Fruit fly (Drosophila melanogaster): ENCODE results near the gene CG14693.

The CG14693 gene

dm6 chr3R:10832526-10833165, 17.8 kb upstream of the CG14693 start (continued):
- TF ChIP-seq CG9609 (GFP tag; optimal IDR thresholded peaks at IDR 0.05): no peak
- TF ChIP-seq CG31365 (tag; optimal IDR thresholded peaks at IDR 0.05): no peak
- TF ChIP-seq salm (tag; optimal IDR thresholded peaks at IDR 0.05): no peak
- TF ChIP-seq ara (GFP tag; IDR thresholded peaks at IDR 0.05): peak; percentile 38; the same call in 1 of the 2 replicates
- TF ChIP-seq ato (GFP tag; IDR thresholded peaks at IDR 0.05; ENCODE audit: partially characterized antibody): no peak
- TF ChIP-seq CG18262 (tag; optimal IDR thresholded peaks at IDR 0.05): peak; percentile 11
- TF ChIP-seq C15 (GFP tag; IDR thresholded peaks at IDR 0.05): no peak
- 0 out of 3 replicates have a peak, but pooled peaks have one; percentile 17 for TF ChIP-seq ase (GFP tag; IDR thresholded peaks at IDR 0.05)
- no peak for TF ChIP-seq jing (GFP tag; optimal IDR thresholded peaks at IDR 0.05)
- TF ChIP-seq Atf6 (GFP tag; IDR thresholded peaks at IDR 0.05): no peak
- no peak for TF ChIP-seq Dbx (GFP tag; IDR thresholded peaks at IDR 0.05)
- TF ChIP-seq zen (tag; optimal IDR thresholded peaks at IDR 0.05): no peak
- peak; percentile 42 for TF ChIP-seq dmrt99B (tag; optimal IDR thresholded peaks at IDR 0.05)
- TF ChIP-seq CG3281 (GFP tag; optimal IDR thresholded peaks at IDR 0.05): no peak
- no peak for TF ChIP-seq CG8388 (GFP tag; optimal IDR thresholded peaks at IDR 0.05)
- TF ChIP-seq slp2 (GFP tag; optimal IDR thresholded peaks at IDR 0.05): no peak
- no peak for TF ChIP-seq abd-A (tag; optimal IDR thresholded peaks at IDR 0.05)
- peak; percentile 24; the same call in 1 of the 2 replicates for TF ChIP-seq lmd (GFP tag; IDR thresholded peaks at IDR 0.05)
- no peak for TF ChIP-seq CG9876 (GFP tag; optimal IDR thresholded peaks at IDR 0.05)
- no peak for TF ChIP-seq CG14710 (tag; optimal IDR thresholded peaks at IDR 0.05)
- TF ChIP-seq CG18599 (GFP tag; optimal IDR thresholded peaks at IDR 0.05): no peak
- no peak for TF ChIP-seq D19A (tag; optimal IDR thresholded peaks at IDR 0.05)
- TF ChIP-seq run (tag; optimal IDR thresholded peaks at IDR 0.05): no peak
- TF ChIP-seq dati (GFP tag; IDR thresholded peaks at IDR 0.05): no peak
- no peak for TF ChIP-seq CG9817 (tag; optimal IDR thresholded peaks at IDR 0.05)
- TF ChIP-seq Ravus (GFP tag; IDR thresholded peaks at IDR 0.05): no peak
- no peak for TF ChIP-seq CG6765 (GFP tag; optimal IDR thresholded peaks at IDR 0.05)
- peak; percentile 42; the same call in 1 of the 2 replicates for TF ChIP-seq CG31441 (GFP tag; IDR thresholded peaks at IDR 0.05)
- TF ChIP-seq psq (GFP tag; optimal IDR thresholded peaks at IDR 0.05): no peak
- peak; percentile 38; the same call in 1 of the 2 replicates for TF ChIP-seq sim (GFP tag; IDR thresholded peaks at IDR 0.05)
- TF ChIP-seq CG34422 (GFP tag; IDR thresholded peaks at IDR 0.05): 0 out of 3 replicates have a peak, but pooled peaks have one; percentile 16
- TF ChIP-seq gcm (GFP tag; optimal IDR thresholded peaks at IDR 0.05): no peak
- no peak for TF ChIP-seq emc (GFP tag; optimal IDR thresholded peaks at IDR 0.05)
- no peak for TF ChIP-seq Nf-YC (tag; optimal IDR thresholded peaks at IDR 0.05)
- TF ChIP-seq CG13296 (GFP tag; optimal IDR thresholded peaks at IDR 0.05): no peak
- TF ChIP-seq gsb-n (tag; optimal IDR thresholded peaks at IDR 0.05): no peak
- TF ChIP-seq tup (GFP tag; optimal IDR thresholded peaks at IDR 0.05): no peak
- no peak for TF ChIP-seq lola (GFP tag; optimal IDR thresholded peaks at IDR 0.05)
- no peak for TF ChIP-seq CG15601 (tag; optimal IDR thresholded peaks at IDR 0.05)
- TF ChIP-seq hbn (GFP tag; IDR thresholded peaks at IDR 0.05; ENCODE audit: partially characterized antibody): no peak
- TF ChIP-seq CG15696 (tag; optimal IDR thresholded peaks at IDR 0.05): no peak
- no peak for TF ChIP-seq TFAM (GFP tag; optimal IDR thresholded peaks at IDR 0.05)
- no peak for TF ChIP-seq exex (tag; optimal IDR thresholded peaks at IDR 0.05)
- TF ChIP-seq HLH3B (GFP tag; IDR thresholded peaks at IDR 0.05): peak; percentile 40; the same call in 1 of the 2 replicates
- TF ChIP-seq CkIIα-i1 (GFP tag; IDR thresholded peaks at IDR 0.05): no peak
- no peak for TF ChIP-seq MESR4 (GFP tag; optimal IDR thresholded peaks at IDR 0.05)
- no peak for TF ChIP-seq vfl (GFP tag; optimal IDR thresholded peaks at IDR 0.05)
- TF ChIP-seq CG14014 (GFP tag; IDR thresholded peaks at IDR 0.05): no peak
- TF ChIP-seq CG12104 (GFP tag; optimal IDR thresholded peaks at IDR 0.05): no peak
- TF ChIP-seq Abd-B (GFP tag; optimal IDR thresholded peaks at IDR 0.05): peak; percentile 8
